Worm (Caenorhabditis elegans) whole organism, L3 larva: ENCODE data around the gene C13F10.5.

Experiments
- R02D3.7 ChIP-seq: fragments of 150-350 bp; optimal IDR thresholded peaks from 2 replicates; lab custom pipeline; 2014; ENCODE audit warnings: missing biosample characterization, missing genetic modification characterization
- ama-1 ChIP-seq: fragments of 150-350 bp; optimal IDR thresholded peaks from 2 replicates; lab custom pipeline; 2018
- ceh-16 ChIP-seq: sonication (generic microtip); optimal IDR thresholded peaks from 2 replicates; lab custom pipeline; 2017; ENCODE audit warnings: missing biosample characterization, missing genetic modification characterization
- ceh-28 ChIP-seq: fragments of 150-350 bp; optimal IDR thresholded peaks from 2 replicates; lab custom pipeline; 2014; ENCODE audit warnings: missing biosample characterization, missing genetic modification reagents, missing genetic modification characterization
- ceh-82 ChIP-seq: fragments of 150-350 bp; optimal IDR thresholded peaks from 2 replicates; lab custom pipeline; 2014; ENCODE audit warnings: missing biosample characterization, missing genetic modification characterization
- ceh-9 ChIP-seq: sonication (generic microtip); optimal IDR thresholded peaks from 2 replicates; lab custom pipeline; 2018; ENCODE audit warnings: missing biosample characterization, missing genetic modification characterization
- daf-12 ChIP-seq: fragments of 150-350 bp; optimal IDR thresholded peaks from 2 replicates; lab custom pipeline; 2014; ENCODE audit warnings: missing biosample characterization, missing genetic modification reagents, missing genetic modification characterization
- elt-1 ChIP-seq: fragments of 150-350 bp; optimal IDR thresholded peaks from 2 replicates; lab custom pipeline; 2014; ENCODE audit warnings: missing biosample characterization, missing genetic modification characterization
- elt-2 ChIP-seq: sonication (generic microtip); optimal IDR thresholded peaks from 2 replicates; lab custom pipeline; 2016; ENCODE audit warnings: missing genetic modification reagents, mild to moderate bottlenecking, missing genetic modification characterization, missing compliant biosample characterization
- elt-3 ChIP-seq, 3 experiments: fragments of 150-350 bp in 1 of 3; sonication (generic microtip) in 2 of 3; optimal IDR thresholded peaks; 2 replicates in 2 of 3; 4 replicates in 1 of 3; lab custom pipeline; 2014 to 2017; ENCODE audit warnings: missing biosample characterization in 3 of 3, missing genetic modification characterization in 3 of 3
- fkh-10 ChIP-seq: sonication (generic microtip); optimal IDR thresholded peaks from 2 replicates; lab custom pipeline; 2017; ENCODE audit warnings: missing biosample characterization, missing genetic modification reagents, missing genetic modification characterization
- fos-1 ChIP-seq: fragments of 150-350 bp; optimal IDR thresholded peaks from 2 replicates; lab custom pipeline; 2014; ENCODE audit warnings: missing biosample characterization, missing genetic modification characterization
- hmg-11 ChIP-seq: sonication (generic microtip); optimal IDR thresholded peaks from 2 replicates; lab custom pipeline; 2016; ENCODE audit warnings: missing genetic modification characterization, missing compliant biosample characterization
- lin-15B ChIP-seq: fragments of 150-350 bp; optimal IDR thresholded peaks from 2 replicates; lab custom pipeline; 2014; ENCODE audit warnings: missing biosample characterization, missing genetic modification characterization
- lin-39 ChIP-seq: fragments of 150-350 bp; optimal IDR thresholded peaks from 2 replicates; lab custom pipeline; 2018; ENCODE audit warnings: missing biosample characterization, missing genetic modification reagents, missing genetic modification characterization
- lsy-12 ChIP-seq: sonication (generic microtip); optimal IDR thresholded peaks from 2 replicates; lab custom pipeline; 2016; ENCODE audit warnings: mild to moderate bottlenecking, missing genetic modification characterization, missing compliant biosample characterization
- mdl-1 ChIP-seq: fragments of 150-350 bp; optimal IDR thresholded peaks from 2 replicates; lab custom pipeline; 2014; ENCODE audit warnings: missing biosample characterization, missing genetic modification characterization
- nhr-11 ChIP-seq: fragments of 150-350 bp; optimal IDR thresholded peaks from 2 replicates; lab custom pipeline; 2014; ENCODE audit warnings: missing biosample characterization, missing genetic modification characterization
- nhr-12 ChIP-seq: fragments of 150-350 bp; optimal IDR thresholded peaks from 2 replicates; lab custom pipeline; 2014; ENCODE audit warnings: missing biosample characterization, missing genetic modification characterization
- nhr-23 ChIP-seq: fragments of 150-350 bp; optimal IDR thresholded peaks from 2 replicates; lab custom pipeline; 2014; ENCODE audit warnings: missing biosample characterization, missing genetic modification reagents, missing genetic modification characterization
- nhr-237 ChIP-seq: fragments of 150-350 bp; optimal IDR thresholded peaks from 2 replicates; lab custom pipeline; 2014; ENCODE audit warnings: missing biosample characterization, missing genetic modification characterization
- nhr-25 ChIP-seq: sonication (generic microtip); optimal IDR thresholded peaks from 2 replicates; lab custom pipeline; 2017; ENCODE audit warnings: missing biosample characterization, missing genetic modification characterization
- nhr-28 ChIP-seq: fragments of 150-350 bp; optimal IDR thresholded peaks from 2 replicates; lab custom pipeline; 2014; ENCODE audit warnings: missing biosample characterization, missing genetic modification characterization
- nhr-43 ChIP-seq: sonication (generic microtip); optimal IDR thresholded peaks from 2 replicates; lab custom pipeline; 2016; ENCODE audit warnings: mild to moderate bottlenecking, missing genetic modification characterization, missing compliant biosample characterization; ENCODE audit not compliant: poor library complexity, severe bottlenecking
- pha-4 ChIP-seq: fragments of 150-350 bp; optimal IDR thresholded peaks from 2 replicates; lab custom pipeline; 2014; ENCODE audit warnings: missing biosample characterization, missing genetic modification reagents, missing genetic modification characterization
- pqm-1 ChIP-seq: fragments of 150-350 bp; optimal IDR thresholded peaks from 2 replicates; lab custom pipeline; 2017; ENCODE audit warnings: missing biosample characterization, missing genetic modification characterization, inconsistent platforms
- sea-2 ChIP-seq: fragments of 150-350 bp; sonication (generic microtip); optimal IDR thresholded peaks from 4 replicates; lab custom pipeline; 2014; ENCODE audit warnings: missing biosample characterization, missing genetic modification reagents, missing genetic modification characterization
- skn-1 ChIP-seq: fragments of 150-350 bp; optimal IDR thresholded peaks from 2 replicates; lab custom pipeline; 2014; ENCODE audit warnings: missing biosample characterization, missing genetic modification characterization
- snpc-4 ChIP-seq: fragments of 150-350 bp; optimal IDR thresholded peaks from 2 replicates; lab custom pipeline; 2014; ENCODE audit warnings: missing biosample characterization, missing genetic modification characterization
- tbx-2 ChIP-seq: sonication (generic microtip); optimal IDR thresholded peaks from 2 replicates; lab custom pipeline; 2016; ENCODE audit warnings: mild to moderate bottlenecking, missing genetic modification characterization, missing compliant biosample characterization
- unc-62 ChIP-seq: fragments of 150-350 bp; sonication (generic microtip); optimal IDR thresholded peaks from 4 replicates; lab custom pipeline; 2014; ENCODE audit warnings: missing biosample characterization, missing genetic modification reagents, missing genetic modification characterization
- ztf-4 ChIP-seq: fragments of 150-350 bp; optimal IDR thresholded peaks from 2 replicates; lab custom pipeline; 2014; ENCODE audit warnings: missing biosample characterization, missing genetic modification characterization

Gene C13F10.5

DNA sequence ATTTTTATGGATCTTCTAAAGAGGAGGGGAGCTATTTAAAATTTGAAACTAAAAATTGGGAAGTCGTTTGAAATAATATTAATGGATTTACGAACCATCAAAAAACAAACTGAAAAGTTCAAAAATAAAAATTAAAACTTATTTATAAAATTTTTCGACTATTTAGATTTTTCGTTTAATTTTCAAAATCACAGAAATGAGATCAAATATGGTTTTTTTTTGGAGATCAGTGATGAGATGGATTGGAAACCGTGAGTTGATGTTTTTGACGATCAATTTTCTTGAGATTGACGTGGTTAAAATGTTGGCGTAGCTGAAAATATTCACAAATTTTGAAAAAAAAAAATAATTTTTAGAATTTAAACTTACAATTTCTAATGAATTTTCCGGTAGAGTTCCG lies at the start of gene C13F10.5:
Gene C13F10.5 (minus strand): TSS at position 101 of the 400 bp plus-strand sequence.
- TF ChIP-seq ceh-28 (tag; lab: Kevin White, UChicago) = no peak
- TF ChIP-seq nhr-25 (tag; lab: Kevin White, UChicago) = no peak
- TF ChIP-seq nhr-43 (tag; lab: Kevin White, UChicago) = no peak
- no peak for TF ChIP-seq mdl-1 (tag; lab: Kevin White, UChicago)
- TF ChIP-seq hmg-11 = no peak
- no peak for TF ChIP-seq nhr-12 (tag; lab: Kevin White, UChicago)
- TF ChIP-seq daf-12 (tag; lab: Kevin White, UChicago) = no peak
- no peak for TF ChIP-seq lin-39 (tag; lab: Kevin White, UChicago)
- TF ChIP-seq sea-2 (GFP tag; lab: Kevin White, UChicago) = no peak
- TF ChIP-seq elt-3 (tag; optimal IDR thresholded peaks at IDR 0.05; lab: Kevin White, UChicago) = no peak
- no peak for TF ChIP-seq elt-2 (tag; lab: Kevin White, UChicago)
- TF ChIP-seq ceh-9 (tag; lab: Kevin White, UChicago) = no peak
- no peak for TF ChIP-seq pqm-1 (tag; lab: Kevin White, UChicago)
- no peak for TF ChIP-seq ztf-4 (tag; lab: Kevin White, UChicago)
- no peak for TF ChIP-seq nhr-11 (tag; lab: Kevin White, UChicago)
- no peak for TF ChIP-seq ceh-82 (tag; lab: Kevin White, UChicago)
- no peak for TF ChIP-seq fkh-10
- TF ChIP-seq fos-1 (tag; lab: Kevin White, UChicago) = no peak
- no peak for TF ChIP-seq nhr-28 (tag; lab: Kevin White, UChicago)
- TF ChIP-seq, all 47 proteins: peak for 0

DNA sequence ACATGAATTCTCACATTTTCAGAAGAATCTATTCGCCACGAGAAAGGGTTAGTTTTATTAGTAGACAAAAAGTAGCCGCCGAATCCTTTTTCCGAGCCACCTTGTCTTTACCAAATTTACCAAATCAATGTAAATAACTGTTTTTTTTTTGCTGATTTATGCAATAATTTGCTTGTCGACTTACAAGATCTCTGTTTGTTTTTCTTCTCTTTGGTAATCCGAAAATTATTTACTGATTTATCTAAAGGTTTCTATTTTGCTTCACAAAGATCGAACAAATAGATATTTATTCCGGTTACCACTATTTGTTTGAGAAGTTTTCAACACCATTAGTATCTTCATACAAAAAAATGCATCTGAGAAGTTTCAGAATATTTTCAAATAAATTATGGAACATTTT lies 47.1 kb upstream of the C13F10.5 start, which contains the start of gene C13A2.7:
Gene C13A2.7 (plus strand): TSS at position 301 of the 400 bp plus-strand sequence.
- TF ChIP-seq ceh-28 (tag; lab: Kevin White, UChicago) = no peak
- no peak for TF ChIP-seq ceh-16 (tag; lab: Kevin White, UChicago)
- no peak for TF ChIP-seq ama-1 (lab: Kevin White, UChicago)
- no peak for TF ChIP-seq elt-1 (tag; lab: Kevin White, UChicago)
- no peak for TF ChIP-seq nhr-43 (tag; lab: Kevin White, UChicago)
- no peak for TF ChIP-seq ceh-82 (tag; lab: Kevin White, UChicago)
- no peak for TF ChIP-seq lsy-12
- TF ChIP-seq nhr-237 = no peak
- TF ChIP-seq pha-4 (tag; lab: Kevin White, UChicago) = no peak
- no peak for TF ChIP-seq ceh-9 (tag; lab: Kevin White, UChicago)
- no peak for TF ChIP-seq lin-39 (tag; lab: Kevin White, UChicago)

DNA sequence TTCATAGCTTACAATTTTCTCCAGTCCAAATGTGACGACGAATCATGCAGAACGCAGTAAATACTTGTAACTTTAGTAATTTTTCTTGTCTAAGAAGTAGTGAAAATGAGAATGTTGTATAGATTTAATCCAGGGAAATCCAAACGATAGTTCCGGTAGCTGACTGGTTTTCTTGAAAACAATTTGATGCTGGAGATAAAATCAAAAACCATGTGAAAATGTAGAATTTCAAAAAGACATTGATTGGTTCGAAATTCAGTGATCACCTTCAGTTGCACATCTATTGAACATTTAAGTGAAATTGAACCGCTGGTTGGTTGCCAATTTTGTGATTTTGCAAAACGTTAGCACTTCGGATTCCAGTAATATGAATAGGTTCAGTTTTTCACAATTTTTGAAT lies 45.2 kb upstream of the C13F10.5 start, which contains the start of gene C13A2.9:
Gene C13A2.9 (minus strand): TSS at position 101 of the 400 bp plus-strand sequence.
- TF ChIP-seq lsy-12 = no peak
- TF ChIP-seq mdl-1 (tag; lab: Kevin White, UChicago) = no peak
- TF ChIP-seq ceh-9 (tag; lab: Kevin White, UChicago) = no peak
- TF ChIP-seq hmg-11 = no peak
- no peak for TF ChIP-seq elt-1 (tag; lab: Kevin White, UChicago)
- TF ChIP-seq snpc-4 (tag; lab: Kevin White, UChicago) = no peak
- TF ChIP-seq skn-1 (tag; lab: Kevin White, UChicago) = no peak
- no peak for TF ChIP-seq nhr-23
- TF ChIP-seq pha-4 (tag; lab: Kevin White, UChicago) = no peak
- TF ChIP-seq lin-15B (tag; lab: Kevin White, UChicago) = no peak
- TF ChIP-seq pqm-1 (tag; lab: Kevin White, UChicago) = no peak
- no peak for TF ChIP-seq lin-39 (tag; lab: Kevin White, UChicago)
- TF ChIP-seq daf-12 (tag; lab: Kevin White, UChicago) = no peak
- no peak for TF ChIP-seq fkh-10
- no peak for TF ChIP-seq nhr-28 (tag; lab: Kevin White, UChicago)
- TF ChIP-seq elt-3 (tag; optimal IDR thresholded peaks at IDR 0.05; lab: Kevin White, UChicago) = no peak

DNA sequence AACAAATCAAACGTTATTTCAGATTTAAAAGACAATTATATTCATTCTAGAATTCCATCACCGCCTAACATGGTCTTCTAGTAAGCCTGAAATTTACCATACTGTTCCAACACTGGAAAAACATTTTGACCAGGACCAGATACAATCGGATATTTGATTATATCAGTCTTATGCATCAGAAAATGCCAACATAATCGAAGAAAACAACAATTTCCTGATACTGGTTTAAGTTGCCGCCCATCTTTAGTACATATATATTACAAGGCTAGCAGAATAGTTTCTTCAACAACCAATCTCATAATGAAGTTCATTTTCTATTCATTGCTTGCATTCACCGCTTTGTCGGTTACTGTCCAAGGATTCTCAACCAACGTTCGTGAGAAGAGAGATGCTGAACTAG lies 40.1 kb upstream of the C13F10.5 start, which contains the start of gene C13A2.12:
Gene C13A2.12 (plus strand): TSS at position 301 of the 400 bp plus-strand sequence.
- TF ChIP-seq nhr-23 (no peak), unc-62 (no peak), fos-1 (tag; lab: Kevin White, UChicago) (no peak), nhr-25 (tag; lab: Kevin White, UChicago) (no peak), ztf-4 (tag; lab: Kevin White, UChicago) (no peak), tbx-2 (tag; lab: Kevin White, UChicago) (no peak), nhr-28 (tag; lab: Kevin White, UChicago) (no peak), ceh-28 (tag; lab: Kevin White, UChicago) (no peak), nhr-237 (no peak), lin-15B (tag; lab: Kevin White, UChicago) (no peak), R02D3.7 (no peak), snpc-4 (tag; lab: Kevin White, UChicago) (no peak)
